In the genomic region with DNA sequence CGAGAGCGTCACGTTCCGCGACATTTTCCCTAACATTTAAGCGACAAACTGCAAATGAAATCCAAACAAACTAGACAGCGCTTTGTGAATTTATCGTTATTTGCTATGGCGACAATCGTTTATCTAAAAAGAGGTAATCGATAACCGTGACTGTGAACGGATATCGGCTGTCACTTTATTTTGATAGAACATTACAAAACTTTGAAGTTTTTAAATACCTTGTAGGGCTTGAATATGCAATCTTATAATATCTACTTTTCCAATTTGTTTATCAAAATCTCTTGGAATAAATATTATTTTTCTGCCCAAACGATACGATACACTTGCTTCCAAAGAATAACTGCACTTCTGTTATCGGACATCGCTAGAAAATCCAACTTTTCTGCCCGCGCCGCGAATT, we compare ENCODE assay signal across 1 fruit fly cellular context.
A peak's percentile ranks its signal among the peaks of the same experiment; 100 is the strongest.
TF ChIP-seq lines count a peak whose summit lies in the region.

A gene (minus strand): TSS at position 200 of the 400 bp plus-strand sequence.
A gene (plus strand): TSS at position 339 of the 400 bp plus-strand sequence.

TF ChIP-seq in whole organism, embryonic, 481 proteins besides CTCF, POLR2A, EP300 and RAD21 (continued from another document and continues in another):
- TF ChIP-seq Jarid2 (GFP tag; optimal IDR thresholded peaks at IDR 0.05; lab: Kevin White, UChicago), result no peak
- TF ChIP-seq CG10209 (GFP tag; optimal IDR thresholded peaks at IDR 0.05; lab: Kevin White, UChicago), result no peak
- no peak for TF ChIP-seq CG18011 (GFP tag; optimal IDR thresholded peaks at IDR 0.05; lab: Kevin White, UChicago)
- no peak for TF ChIP-seq stc (GFP tag; IDR thresholded peaks at IDR 0.05; lab: Robert Waterston, UW)
- TF ChIP-seq CG18619 (GFP tag; optimal IDR thresholded peaks at IDR 0.05; lab: Kevin White, UChicago), result no peak
- TF ChIP-seq CG2712 (tag; optimal IDR thresholded peaks at IDR 0.05; lab: Kevin White, UChicago), result peak; percentile 47
- no peak for TF ChIP-seq Usf (GFP tag; optimal IDR thresholded peaks at IDR 0.05; lab: Kevin White, UChicago)
- TF ChIP-seq ham (GFP tag; IDR thresholded peaks at IDR 0.05; lab: Robert Waterston, UW), result no peak
- TF ChIP-seq CG10462 (GFP tag; optimal IDR thresholded peaks at IDR 0.05; lab: Kevin White, UChicago), result no peak
- TF ChIP-seq da (GFP tag; optimal IDR thresholded peaks at IDR 0.05; lab: Kevin White, UChicago), result no peak
- TF ChIP-seq CG15601 (tag; optimal IDR thresholded peaks at IDR 0.05; lab: Kevin White, UChicago), result no peak
- TF ChIP-seq bbx (GFP tag; IDR thresholded peaks at IDR 0.05; lab: Robert Waterston, UW; ENCODE audit: partially characterized antibody), result peak; percentile 77
- no peak for TF ChIP-seq CG10321 (GFP tag; IDR thresholded peaks at IDR 0.05; lab: Robert Waterston, UW)
- TF ChIP-seq salm (tag; optimal IDR thresholded peaks at IDR 0.05; lab: Kevin White, UChicago), result no peak
- TF ChIP-seq Oli (tag; optimal IDR thresholded peaks at IDR 0.05; lab: Kevin White, UChicago), result no peak
- no peak for TF ChIP-seq tin (GFP tag; optimal IDR thresholded peaks at IDR 0.05; lab: Kevin White, UChicago)
- no peak for TF ChIP-seq lov (optimal IDR thresholded peaks at IDR 0.05; lab: Kevin White, UChicago)
- TF ChIP-seq lov (GFP tag; IDR thresholded peaks at IDR 0.05; lab: Robert Waterston, UW), result no peak
- no peak for TF ChIP-seq NK7.1 (GFP tag; optimal IDR thresholded peaks at IDR 0.05; lab: Kevin White, UChicago)
- peak; percentile 61 for TF ChIP-seq CG12659 (GFP tag; optimal IDR thresholded peaks at IDR 0.05; lab: Kevin White, UChicago)
- no peak for TF ChIP-seq pnt (GFP tag; optimal IDR thresholded peaks at IDR 0.05; lab: Kevin White, UChicago)
- TF ChIP-seq CG4854 (GFP tag; optimal IDR thresholded peaks at IDR 0.05; lab: Kevin White, UChicago), result no peak
- TF ChIP-seq CG2889 (GFP tag; IDR thresholded peaks at IDR 0.05; lab: Robert Waterston, UW), result no peak
- no peak for TF ChIP-seq en (GFP tag; optimal IDR thresholded peaks at IDR 0.05; lab: Kevin White, UChicago)
- TF ChIP-seq Dfd (GFP tag; optimal IDR thresholded peaks at IDR 0.05; lab: Kevin White, UChicago), result no peak
- no peak for TF ChIP-seq CG11504 (tag; optimal IDR thresholded peaks at IDR 0.05; lab: Kevin White, UChicago)
- TF ChIP-seq lilli (GFP tag; optimal IDR thresholded peaks at IDR 0.05; lab: Kevin White, UChicago), result peak; percentile 20
- peak; percentile 29 for TF ChIP-seq CG10267 (tag; optimal IDR thresholded peaks at IDR 0.05; lab: Kevin White, UChicago)
- no peak for TF ChIP-seq chm (GFP tag; IDR thresholded peaks at IDR 0.05; lab: Robert Waterston, UW)
- TF ChIP-seq Nf-YB (GFP tag; optimal IDR thresholded peaks at IDR 0.05; lab: Kevin White, UChicago), result no peak
- TF ChIP-seq sug (tag; optimal IDR thresholded peaks at IDR 0.05; lab: Kevin White, UChicago), result peak; percentile 35
- TF ChIP-seq ac (GFP tag; optimal IDR thresholded peaks at IDR 0.05; lab: Kevin White, UChicago), result no peak
- no peak for TF ChIP-seq vvl (GFP tag; IDR thresholded peaks at IDR 0.05; lab: Robert Waterston, UW)
- no peak for TF ChIP-seq crc (GFP tag; optimal IDR thresholded peaks at IDR 0.05; lab: Kevin White, UChicago)
- no peak for TF ChIP-seq CG7556 (GFP tag; optimal IDR thresholded peaks at IDR 0.05; lab: Kevin White, UChicago)
- no peak for TF ChIP-seq Elba2 (GFP tag; optimal IDR thresholded peaks at IDR 0.05; lab: Kevin White, UChicago)
- no peak for TF ChIP-seq ewg (GFP tag; optimal IDR thresholded peaks at IDR 0.05; lab: Kevin White, UChicago)
- TF ChIP-seq CG6813 (GFP tag; optimal IDR thresholded peaks at IDR 0.05; lab: Kevin White, UChicago), result no peak
- TF ChIP-seq HmgD (GFP tag; optimal IDR thresholded peaks at IDR 0.05; lab: Kevin White, UChicago), result no peak
- no peak for TF ChIP-seq shn (GFP tag; optimal IDR thresholded peaks at IDR 0.05; lab: Kevin White, UChicago)
- no peak for TF ChIP-seq CG33213 (GFP tag; optimal IDR thresholded peaks at IDR 0.05; lab: Kevin White, UChicago)
- TF ChIP-seq sens (GFP tag; lab: Kevin White, UChicago), result peak; percentile 82
- TF ChIP-seq Scr (GFP tag; IDR thresholded peaks at IDR 0.05; lab: Robert Waterston, UW; ENCODE audit: partially characterized antibody), result peak; percentile 90
- no peak for TF ChIP-seq gem (tag; optimal IDR thresholded peaks at IDR 0.05; lab: Kevin White, UChicago)
- TF ChIP-seq Nf-YC (tag; optimal IDR thresholded peaks at IDR 0.05; lab: Kevin White, UChicago), result peak; percentile 38
- no peak for TF ChIP-seq prd (optimal IDR thresholded peaks at IDR 0.05; lab: Kevin White, UChicago)
- TF ChIP-seq prd (GFP tag; IDR thresholded peaks at IDR 0.05; lab: Robert Waterston, UW), result no peak
- TF ChIP-seq peb (GFP tag; IDR thresholded peaks at IDR 0.05; lab: Robert Waterston, UW), result no peak
- no peak for TF ChIP-seq trh (GFP tag; optimal IDR thresholded peaks at IDR 0.05; lab: Kevin White, UChicago)
- TF ChIP-seq Chrac-16 (GFP tag; optimal IDR thresholded peaks at IDR 0.05; lab: Kevin White, UChicago), result no peak
- no peak for TF ChIP-seq Dbx (GFP tag; IDR thresholded peaks at IDR 0.05; lab: Robert Waterston, UW)
- no peak for TF ChIP-seq CG12769 (tag; optimal IDR thresholded peaks at IDR 0.05; lab: Kevin White, UChicago)
- no peak for TF ChIP-seq corto (GFP tag; optimal IDR thresholded peaks at IDR 0.05; lab: Kevin White, UChicago)
- TF ChIP-seq Myb (GFP tag; optimal IDR thresholded peaks at IDR 0.05; lab: Kevin White, UChicago), result peak; percentile 39
- no peak for TF ChIP-seq cato (GFP tag; optimal IDR thresholded peaks at IDR 0.05; lab: Kevin White, UChicago; ENCODE audit: borderline replicate concordance)
- TF ChIP-seq Opbp (GFP tag; IDR thresholded peaks at IDR 0.05; lab: Robert Waterston, UW; ENCODE audit: partially characterized antibody), result peak; percentile 79
- TF ChIP-seq CG4282 (GFP tag; optimal IDR thresholded peaks at IDR 0.05; lab: Kevin White, UChicago), result no peak
- no peak for TF ChIP-seq CG9437 (GFP tag; optimal IDR thresholded peaks at IDR 0.05; lab: Kevin White, UChicago)
- TF ChIP-seq CG4328 (GFP tag; optimal IDR thresholded peaks at IDR 0.05; lab: Kevin White, UChicago), result no peak
- TF ChIP-seq Hsf (GFP tag; optimal IDR thresholded peaks at IDR 0.05; lab: Kevin White, UChicago), result peak; percentile 9
- no peak for TF ChIP-seq pho (GFP tag; optimal IDR thresholded peaks at IDR 0.05; lab: Kevin White, UChicago)
- no peak for TF ChIP-seq H2.0 (GFP tag; IDR thresholded peaks at IDR 0.05; lab: Robert Waterston, UW)
- TF ChIP-seq pros (GFP tag; optimal IDR thresholded peaks at IDR 0.05; lab: Kevin White, UChicago), result no peak
- no peak for TF ChIP-seq ci (GFP tag; IDR thresholded peaks at IDR 0.05; lab: Robert Waterston, UW)
- TF ChIP-seq sd (tag; optimal IDR thresholded peaks at IDR 0.05; lab: Kevin White, UChicago), result no peak
- no peak for TF ChIP-seq CG9727 (GFP tag; optimal IDR thresholded peaks at IDR 0.05; lab: Kevin White, UChicago)
- no peak for TF ChIP-seq Abd-B (GFP tag; optimal IDR thresholded peaks at IDR 0.05; lab: Kevin White, UChicago)
- no peak for TF ChIP-seq Vsx1 (GFP tag; optimal IDR thresholded peaks at IDR 0.05; lab: Kevin White, UChicago)
- peak; percentile 79 for TF ChIP-seq CG2129 (GFP tag; IDR thresholded peaks at IDR 0.05; lab: Robert Waterston, UW; ENCODE audit: partially characterized antibody)
- no peak for TF ChIP-seq tll (GFP tag; optimal IDR thresholded peaks at IDR 0.05; lab: Kevin White, UChicago)
- TF ChIP-seq trem (tag; optimal IDR thresholded peaks at IDR 0.05; lab: Kevin White, UChicago), result peak; percentile 70
- TF ChIP-seq Kr (GFP tag; optimal IDR thresholded peaks at IDR 0.05; lab: Kevin White, UChicago), result no peak
- no peak for TF ChIP-seq Lim3 (GFP tag; IDR thresholded peaks at IDR 0.05; lab: Robert Waterston, UW)
- TF ChIP-seq maf-S (GFP tag; optimal IDR thresholded peaks at IDR 0.05; lab: Kevin White, UChicago), result no peak
- TF ChIP-seq Hr51 (GFP tag; optimal IDR thresholded peaks at IDR 0.05; lab: Kevin White, UChicago), result no peak
- TF ChIP-seq CG7963 (GFP tag; IDR thresholded peaks at IDR 0.05; lab: Robert Waterston, UW; ENCODE audit: partially characterized antibody), result peak; percentile 87
- no peak for TF ChIP-seq CG10366 (GFP tag; IDR thresholded peaks at IDR 0.05; lab: Robert Waterston, UW)
- TF ChIP-seq ATbp (GFP tag; optimal IDR thresholded peaks at IDR 0.05; lab: Kevin White, UChicago), result no peak
- TF ChIP-seq odd (GFP tag; optimal IDR thresholded peaks at IDR 0.05; lab: Kevin White, UChicago), result no peak
- TF ChIP-seq Asciz (GFP tag; optimal IDR thresholded peaks at IDR 0.05; lab: Kevin White, UChicago), result no peak
- TF ChIP-seq knrl (GFP tag; IDR thresholded peaks at IDR 0.05; lab: Robert Waterston, UW; ENCODE audit: partially characterized antibody), result peak; percentile 81
- TF ChIP-seq hth (optimal IDR thresholded peaks at IDR 0.05; lab: Kevin White, UChicago), result no peak
- TF ChIP-seq CG5245 (GFP tag; optimal IDR thresholded peaks at IDR 0.05; lab: Kevin White, UChicago), result no peak
- TF ChIP-seq unpg (GFP tag; optimal IDR thresholded peaks at IDR 0.05; lab: Kevin White, UChicago), result no peak
- peak; percentile 90 for TF ChIP-seq zen2 (GFP tag; IDR thresholded peaks at IDR 0.05; lab: Robert Waterston, UW; ENCODE audit: partially characterized antibody)
- TF ChIP-seq CG9215 (GFP tag; IDR thresholded peaks at IDR 0.05; lab: Robert Waterston, UW), result no peak
- no peak for TF ChIP-seq CG3407 (GFP tag; optimal IDR thresholded peaks at IDR 0.05; lab: Kevin White, UChicago)
- no peak for TF ChIP-seq Ets65A (GFP tag; lab: Kevin White, UChicago)
- TF ChIP-seq CG11456 (GFP tag; IDR thresholded peaks at IDR 0.05; lab: Robert Waterston, UW), result no peak
- no peak for TF ChIP-seq CG13296 (GFP tag; optimal IDR thresholded peaks at IDR 0.05; lab: Kevin White, UChicago)
- TF ChIP-seq eyg (GFP tag; optimal IDR thresholded peaks at IDR 0.05; lab: Kevin White, UChicago), result no peak
- no peak for TF ChIP-seq jing (GFP tag; optimal IDR thresholded peaks at IDR 0.05; lab: Kevin White, UChicago)
- no peak for TF ChIP-seq CG14014 (GFP tag; IDR thresholded peaks at IDR 0.05; lab: Robert Waterston, UW)
- TF ChIP-seq Ets97D (GFP tag; optimal IDR thresholded peaks at IDR 0.05; lab: Kevin White, UChicago), result peak; percentile 38
- TF ChIP-seq kni (GFP tag; optimal IDR thresholded peaks at IDR 0.05; lab: Kevin White, UChicago), result no peak
- TF ChIP-seq CG5953 (GFP tag; IDR thresholded peaks at IDR 0.05; lab: Robert Waterston, UW), result no peak
- TF ChIP-seq CG11247 (GFP tag; IDR thresholded peaks at IDR 0.05; lab: Robert Waterston, UW), result no peak
- no peak for TF ChIP-seq sc (optimal IDR thresholded peaks at IDR 0.05; lab: Kevin White, UChicago)
- no peak for TF ChIP-seq sc (GFP tag; optimal IDR thresholded peaks at IDR 0.05; lab: Kevin White, UChicago)
- TF ChIP-seq CG2202 (tag; optimal IDR thresholded peaks at IDR 0.05; lab: Kevin White, UChicago), result no peak
- peak; percentile 95 for TF ChIP-seq CG14860 (GFP tag; IDR thresholded peaks at IDR 0.05; lab: Robert Waterston, UW; ENCODE audit: partially characterized antibody)
- TF ChIP-seq zfh2 (GFP tag; optimal IDR thresholded peaks at IDR 0.05; lab: Kevin White, UChicago), result no peak
- TF ChIP-seq lab (GFP tag; optimal IDR thresholded peaks at IDR 0.05; lab: Kevin White, UChicago), result no peak
- no peak for TF ChIP-seq CrebB (tag; optimal IDR thresholded peaks at IDR 0.05; lab: Kevin White, UChicago)
- no peak for TF ChIP-seq CG6854 (GFP tag; optimal IDR thresholded peaks at IDR 0.05; lab: Kevin White, UChicago)
- TF ChIP-seq emc (GFP tag; optimal IDR thresholded peaks at IDR 0.05; lab: Kevin White, UChicago), result no peak
- TF ChIP-seq pita (GFP tag; optimal IDR thresholded peaks at IDR 0.05; lab: Kevin White, UChicago), result no peak
- no peak for TF ChIP-seq rib (GFP tag; IDR thresholded peaks at IDR 0.05; lab: Robert Waterston, UW)
- no peak for TF ChIP-seq CG11723 (GFP tag; optimal IDR thresholded peaks at IDR 0.05; lab: Kevin White, UChicago)
- TF ChIP-seq chn (GFP tag; optimal IDR thresholded peaks at IDR 0.05; lab: Kevin White, UChicago), result no peak
- no peak for TF ChIP-seq CG8478 (optimal IDR thresholded peaks at IDR 0.05; lab: Kevin White, UChicago)
- TF ChIP-seq Gug (GFP tag; IDR thresholded peaks at IDR 0.05; lab: Robert Waterston, UW), result no peak
- peak; percentile 89 for TF ChIP-seq tna (GFP tag; IDR thresholded peaks at IDR 0.05; lab: Robert Waterston, UW; ENCODE audit: partially characterized antibody)
- peak; percentile 73 for TF ChIP-seq CG31441 (GFP tag; IDR thresholded peaks at IDR 0.05; lab: Robert Waterston, UW)
- TF ChIP-seq Six4 (GFP tag; optimal IDR thresholded peaks at IDR 0.05; lab: Kevin White, UChicago), result no peak
- no peak for TF ChIP-seq oc (tag; optimal IDR thresholded peaks at IDR 0.05; lab: Kevin White, UChicago)
- TF ChIP-seq Sin3A (optimal IDR thresholded peaks at IDR 0.05; lab: Kevin White, UChicago), result peak; percentile 34
- no peak for TF ChIP-seq GATAe (GFP tag; conservative IDR thresholded peaks at IDR 0.05; lab: Robert Waterston, UW)
- TF ChIP-seq ap (GFP tag; IDR thresholded peaks at IDR 0.05; lab: Robert Waterston, UW), result no peak
- TF ChIP-seq Optix (GFP tag; IDR thresholded peaks at IDR 0.05; lab: Robert Waterston, UW), result no peak
- no peak for TF ChIP-seq CG10543 (GFP tag; optimal IDR thresholded peaks at IDR 0.05; lab: Kevin White, UChicago)
- TF ChIP-seq CG1233 (GFP tag; optimal IDR thresholded peaks at IDR 0.05; lab: Kevin White, UChicago), result no peak
- no peak for TF ChIP-seq CG3163 (GFP tag; optimal IDR thresholded peaks at IDR 0.05; lab: Kevin White, UChicago)
- TF ChIP-seq CG13424 (tag; optimal IDR thresholded peaks at IDR 0.05; lab: Kevin White, UChicago), result peak; percentile 27
- TF ChIP-seq bowl (GFP tag; IDR thresholded peaks at IDR 0.05; lab: Robert Waterston, UW), result no peak
- no peak for TF ChIP-seq ttk (GFP tag; IDR thresholded peaks at IDR 0.05; lab: Robert Waterston, UW)
- TF ChIP-seq h (optimal IDR thresholded peaks at IDR 0.05; lab: Kevin White, UChicago), result no peak
- peak; percentile 4; the same call in 1 of the 2 replicates for TF ChIP-seq CG42726 (GFP tag; IDR thresholded peaks at IDR 0.05; lab: Robert Waterston, UW; ENCODE audit: partially characterized antibody)
- no peak for TF ChIP-seq her (GFP tag; optimal IDR thresholded peaks at IDR 0.05; lab: Kevin White, UChicago)
- no peak for TF ChIP-seq Dip3 (GFP tag; optimal IDR thresholded peaks at IDR 0.05; lab: Kevin White, UChicago)
- peak; percentile 88 for TF ChIP-seq unc-4 (GFP tag; IDR thresholded peaks at IDR 0.05; lab: Robert Waterston, UW; ENCODE audit: partially characterized antibody)
- TF ChIP-seq CG10147 (GFP tag; optimal IDR thresholded peaks at IDR 0.05; lab: Kevin White, UChicago), result no peak
- TF ChIP-seq wek (GFP tag; optimal IDR thresholded peaks at IDR 0.05; lab: Kevin White, UChicago), result no peak
- no peak for TF ChIP-seq ftz-f1 (GFP tag; optimal IDR thresholded peaks at IDR 0.05; lab: Kevin White, UChicago)
